Fruit fly (Drosophila melanogaster) whole organism, embryonic: ENCODE measurements around the gene mei-P26.

Experiments used
- Bteb2 ChIP-seq: fragments of 200-800 bp; sonication (Bioruptor generic); optimal IDR thresholded peaks from 2 replicates; lab custom pipeline; 2016; ENCODE audit warnings: missing biosample characterization, missing genetic modification characterization
- CG10274 ChIP-seq: fragments of 200-800 bp; sonication (Bioruptor generic); optimal IDR thresholded peaks from 3 replicates; lab custom pipeline; 2017; ENCODE audit warnings: missing biosample characterization, mild to moderate bottlenecking, missing genetic modification characterization
- CG10565 ChIP-seq: fragments of 200-800 bp; sonication (Bioruptor generic); optimal IDR thresholded peaks from 3 replicates; lab custom pipeline; 2016; ENCODE audit warnings: missing biosample characterization, mild to moderate bottlenecking, missing genetic modification characterization
- CG11456 ChIP-seq: fragments of 200-800 bp; sonication (Bioruptor generic); IDR thresholded peaks from 3 replicates; pipeline ENCODE4 v1.3.6; 2022; ENCODE audit warnings: missing biosample characterization, missing genetic modification characterization
- CG13624 ChIP-seq: fragments of 200-800 bp; sonication (Bioruptor generic); optimal IDR thresholded peaks from 2 replicates; lab custom pipeline; 2016; ENCODE audit warnings: missing biosample characterization, missing genetic modification characterization
- CG6689 ChIP-seq: fragments of 200-800 bp; sonication (Bioruptor generic); IDR thresholded peaks from 2 replicates; pipeline ENCODE4 v1.3.6; 2022; ENCODE audit warnings: missing biosample characterization, missing genetic modification characterization
- CG6813 ChIP-seq: fragments of 200-800 bp; sonication (Bioruptor generic); optimal IDR thresholded peaks from 2 replicates; lab custom pipeline; 2017; ENCODE audit warnings: missing biosample characterization, missing genetic modification characterization, mild to moderate bottlenecking, moderate library complexity, missing genetic modification reagents
- CG8478 ChIP-seq: fragments of >200 bp; optimal IDR thresholded peaks from 2 replicates; lab custom pipeline; 2018
- Oli ChIP-seq: fragments of 200-800 bp; sonication (Bioruptor generic); optimal IDR thresholded peaks from 2 replicates; lab custom pipeline; 2018; ENCODE audit warnings: missing biosample characterization, mild to moderate bottlenecking, missing genetic modification characterization, moderate library complexity
- Taf1 ChIP-seq: fragments of 200-800 bp; sonication (Bioruptor generic); IDR thresholded peaks from 2 replicates; pipeline ENCODE4 v1.3.6; 2022; ENCODE audit warnings: missing biosample characterization, missing genetic modification characterization
- dmrt11E ChIP-seq: fragments of 200-800 bp; sonication (Bioruptor generic); optimal IDR thresholded peaks from 3 replicates; lab custom pipeline; 2018; ENCODE audit warnings: missing biosample characterization, mild to moderate bottlenecking, missing genetic modification characterization, moderate library complexity

- TF ChIP-seq CG10565 (GFP tag; lab: Kevin White, UChicago) (no peak), Taf1 (no peak), Oli (tag; lab: Kevin White, UChicago) (peak; percentile 67), CG13624 (GFP tag; lab: Kevin White, UChicago) (no peak), CG10274 (GFP tag; lab: Kevin White, UChicago) (no peak), dmrt11E (tag; lab: Kevin White, UChicago) (peak; percentile 64), CG8478 (lab: Kevin White, UChicago) (no peak), CG11456 (GFP tag; lab: Robert Waterston, UW) (no peak), CG6689 (GFP tag; lab: Robert Waterston, UW) (no peak; the same call in none of the 2 replicates), Bteb2 (GFP tag; lab: Kevin White, UChicago) (peak; percentile 44), CG6813 (peak; percentile 63)
Observed at dm6 chrX:9155134-9155533, 7.9 kb upstream of the mei-P26 start.
